Fruit fly (Drosophila melanogaster) whole organism, prepupa: Measurements from ENCODE around the gene Oatp30B.

Experiments
- CG32006 ChIP-seq: fragments of 200-800 bp; sonication (Bioruptor generic); optimal IDR thresholded peaks from 3 replicates; lab custom pipeline; 2017; ENCODE audit warnings: missing biosample characterization, mild to moderate bottlenecking, missing genetic modification characterization
- CG7368 ChIP-seq: fragments of 200-800 bp; sonication (Bioruptor generic); optimal IDR thresholded peaks from 3 replicates; lab custom pipeline; 2016; ENCODE audit warnings: missing biosample characterization, missing genetic modification characterization
- CG9139 ChIP-seq: fragments of 200-800 bp; sonication (Bioruptor generic); optimal IDR thresholded peaks from 3 replicates; lab custom pipeline; 2017; ENCODE audit warnings: missing biosample characterization, mild to moderate bottlenecking, missing genetic modification characterization
- Lpt ChIP-seq: fragments of 200-800 bp; sonication (Bioruptor generic); optimal IDR thresholded peaks from 3 replicates; lab custom pipeline; 2016; ENCODE audit warnings: missing biosample characterization, missing genetic modification characterization
- svp ChIP-seq: fragments of 200-800 bp; sonication (Bioruptor generic); peaks from one replicate; lab custom pipeline; 2016; ENCODE audit warnings: missing biosample characterization, missing genetic modification characterization

DNA sequence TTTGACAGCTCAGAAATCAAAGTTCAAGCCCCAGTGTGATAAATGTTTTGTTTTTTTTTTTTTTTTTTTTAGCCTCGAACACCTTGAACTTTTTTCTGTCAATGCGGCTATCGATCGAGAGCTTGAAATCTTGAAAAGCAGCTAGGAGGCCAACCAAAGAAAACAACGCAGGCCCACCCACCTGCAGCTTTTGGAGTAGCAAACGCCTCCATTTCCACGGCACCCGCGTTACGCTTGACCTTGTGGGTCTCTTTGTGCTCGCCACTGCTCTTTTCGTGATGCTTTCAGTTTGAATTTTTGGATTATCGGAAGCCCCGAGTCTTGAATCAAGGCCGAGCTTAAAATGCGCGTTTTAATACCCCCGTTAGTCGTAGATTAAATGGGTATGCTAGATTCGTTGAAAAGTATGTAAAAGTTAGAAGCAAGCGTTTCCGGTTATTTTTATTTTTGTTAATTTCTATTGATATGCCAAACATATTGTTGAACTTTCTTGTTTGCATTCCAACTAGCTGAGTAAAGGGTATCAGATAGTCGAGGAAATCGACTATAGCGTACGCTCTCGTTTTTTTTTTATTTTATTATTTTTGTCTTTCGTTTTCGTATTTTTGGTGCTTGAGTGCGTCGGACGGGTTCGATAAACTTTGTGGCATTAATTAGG is 18.1 kb upstream of the Oatp30B start:
- TF ChIP-seq Lpt (GFP tag; lab: Kevin White, UChicago): no peak
- peak; percentile 63 for TF ChIP-seq svp (GFP tag; lab: Kevin White, UChicago)
- TF ChIP-seq CG9139: no peak
- no peak for TF ChIP-seq CG7368
- TF ChIP-seq CG32006 (GFP tag; lab: Kevin White, UChicago): peak; percentile 47
